Fruit fly (Drosophila melanogaster) whole organism, pupa: ENCODE results near the gene disp.

Experiments used
- CG13204 ChIP-seq: fragments of 200-800 bp; sonication (Bioruptor generic); optimal IDR thresholded peaks from 2 replicates; lab custom pipeline; 2018; ENCODE audit warnings: missing biosample characterization, mild to moderate bottlenecking, missing genetic modification characterization, moderate library complexity
- CG15710 ChIP-seq: fragments of 200-800 bp; sonication (Bioruptor generic); optimal IDR thresholded peaks from 2 replicates; lab custom pipeline; 2018; ENCODE audit warnings: missing biosample characterization, mild to moderate bottlenecking, missing genetic modification characterization, moderate library complexity
- CG32121 ChIP-seq: fragments of 200-800 bp; sonication (Bioruptor generic); IDR thresholded peaks from 2 replicates; pipeline ENCODE4 v1.3.6; 2022; ENCODE audit warnings: missing biosample characterization, missing genetic modification characterization
- CG34367 ChIP-seq: fragments of 200-800 bp; sonication (Bioruptor generic); optimal IDR thresholded peaks from 2 replicates; lab custom pipeline; 2018; ENCODE audit warnings: missing biosample characterization, mild to moderate bottlenecking, missing genetic modification characterization
- CG4496 ChIP-seq: fragments of 200-800 bp; sonication (Bioruptor generic); IDR thresholded peaks from 3 replicates; pipeline ENCODE4 v1.3.6; 2022; ENCODE audit warnings: missing biosample characterization, missing genetic modification characterization
- CG8301 ChIP-seq: fragments of 200-800 bp; sonication (Bioruptor generic); optimal IDR thresholded peaks from 2 replicates; lab custom pipeline; 2018; ENCODE audit warnings: missing biosample characterization, mild to moderate bottlenecking, missing genetic modification characterization
- D1 ChIP-seq: fragments of 200-800 bp; sonication (Bioruptor generic); optimal IDR thresholded peaks from 2 replicates; lab custom pipeline; 2018; ENCODE audit warnings: missing biosample characterization, mild to moderate bottlenecking, missing genetic modification characterization, moderate library complexity
- Ets98B ChIP-seq: fragments of 200-800 bp; sonication (Bioruptor generic); IDR thresholded peaks from 2 replicates; pipeline ENCODE4 v1.3.6; 2022; ENCODE audit warnings: missing biosample characterization, missing genetic modification characterization
- fd96Ca ChIP-seq: fragments of 200-800 bp; sonication (Bioruptor generic); IDR thresholded peaks from 3 replicates; pipeline ENCODE4 v1.3.6; 2022; ENCODE audit warnings: missing biosample characterization, missing genetic modification characterization
- gl ChIP-seq: fragments of 200-800 bp; sonication (Bioruptor generic); optimal IDR thresholded peaks from 2 replicates; lab custom pipeline; 2018; ENCODE audit warnings: missing biosample characterization, mild to moderate bottlenecking, missing genetic modification characterization

Gene disp

DNA sequence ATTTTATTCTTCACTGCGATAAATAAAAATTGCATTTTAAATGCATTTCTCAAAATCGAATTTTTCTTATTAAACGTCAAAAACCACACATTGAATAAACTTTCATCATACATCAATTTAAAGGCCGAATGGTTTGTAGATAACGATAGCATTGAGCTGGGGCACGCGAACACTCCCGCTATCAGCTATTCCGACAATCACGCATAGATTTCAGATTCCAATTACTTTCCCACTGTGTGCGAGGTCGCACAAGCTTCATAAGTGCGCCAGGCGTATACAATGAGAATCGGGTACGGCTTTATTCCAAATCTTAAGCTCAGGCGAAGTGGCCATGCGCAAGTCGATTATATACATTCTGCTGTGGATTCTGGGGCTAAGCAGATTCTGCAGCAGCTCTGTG lies 34.4 kb downstream of the disp start, which contains the start of gene CG46303:
Gene CG46303 (plus strand): TSS at position 223 of the 400 bp plus-strand sequence.
- TF ChIP-seq CG34367 (tag; lab: Kevin White, UChicago) (no peak), CG13204 (GFP tag; lab: Kevin White, UChicago) (no peak)

- TF ChIP-seq fd96Ca, result no peak
- TF ChIP-seq, all 21 proteins: peak for 0
These were observed 34.9 kb downstream of the disp start, which contains the start of gene Hpr1 for dm6 chr3R:5821243-5821642. TSS of gene Hpr1 (minus strand) at chr3R:5821440.

- TF ChIP-seq D1, result no peak
- TF ChIP-seq gl (tag; lab: Kevin White, UChicago), result no peak
- TF ChIP-seq CG32121, result peak; percentile 14; the same call in 1 of the 2 replicates
- TF ChIP-seq CG8301 (tag; lab: Kevin White, UChicago), result no peak
- TF ChIP-seq CG4496 (GFP tag; lab: Robert Waterston, UW), result peak; percentile 63; the same call in 2 of the 3 replicates
- TF ChIP-seq fd96Ca, result no peak
- no peak for TF ChIP-seq CG15710 (tag; lab: Kevin White, UChicago)
- peak; percentile 37; the same call in 1 of the 2 replicates for TF ChIP-seq Ets98B (GFP tag; lab: Robert Waterston, UW)
- TF ChIP-seq, all 21 proteins: peak for 3
These were observed 42.9 kb downstream of the disp start, which contains the start of gene CG42675 for dm6 chr3R:5813157-5813659. TSS of gene CG42675 (plus strand) at chr3R:5813609.

DNA sequence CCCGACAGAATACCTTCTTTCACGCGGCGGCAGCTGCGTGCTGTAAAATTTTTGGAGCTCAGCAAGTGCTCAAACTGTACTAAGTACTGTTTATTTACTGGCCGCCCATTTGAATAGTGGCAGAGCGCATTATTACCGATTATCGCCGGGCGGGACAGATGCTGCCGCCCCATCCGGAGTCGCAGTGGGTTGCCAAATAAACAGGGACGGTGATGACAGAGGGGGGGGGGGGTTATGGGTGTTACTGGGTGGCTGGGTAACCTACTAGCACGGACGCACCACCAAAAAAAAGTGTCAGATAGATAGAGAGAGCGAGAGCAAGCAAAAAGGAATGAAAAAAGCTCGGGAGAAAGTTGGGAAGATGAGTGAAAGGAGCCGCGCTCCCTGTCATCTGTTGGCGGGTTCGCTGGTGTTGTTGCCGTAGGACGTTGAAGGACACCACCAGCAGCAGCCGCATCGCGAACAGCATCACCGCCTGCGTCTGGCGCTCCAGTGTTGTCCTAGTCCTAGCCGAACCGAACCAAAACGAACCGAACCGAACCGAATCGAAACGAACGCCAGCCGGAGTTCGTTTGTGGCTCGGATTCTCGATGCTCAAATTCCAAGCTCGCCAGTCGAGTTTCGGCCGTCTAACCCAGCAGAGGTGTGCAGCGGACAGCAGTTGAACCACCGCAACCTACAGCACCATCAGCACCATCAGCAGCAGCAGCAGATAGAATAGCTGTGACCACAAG lies 54.2 kb downstream of the disp start, which contains the start of gene CG11000:
Gene CG11000 (plus strand): TSS at position 626 of the 734 bp plus-strand sequence.
- no peak for TF ChIP-seq gl (tag; lab: Kevin White, UChicago)
- TF ChIP-seq CG13204 (GFP tag; lab: Kevin White, UChicago), result peak; percentile 44
